Fruit fly (Drosophila melanogaster) whole organism, embryonic: ENCODE results near the gene CG43897.

ENCODE experiments used
- Ada2b ChIP-seq: fragments of 200-800 bp; sonication (Bioruptor generic); IDR thresholded peaks from 2 replicates; pipeline ENCODE4 v1.3.6; 2022; ENCODE audit warnings: missing biosample characterization, missing genetic modification characterization
- Adf1 ChIP-seq: fragments of 200-800 bp; sonication (Bioruptor generic); IDR thresholded peaks from 2 replicates; pipeline ENCODE4 v1.3.6; 2022; ENCODE audit warnings: missing biosample characterization, missing genetic modification characterization
- Blimp-1 ChIP-seq: fragments of 200-800 bp; sonication (Bioruptor generic); optimal IDR thresholded peaks from 3 replicates; lab custom pipeline; 2018; ENCODE audit warnings: missing biosample characterization, missing genetic modification characterization, mild to moderate bottlenecking, moderate library complexity, missing genetic modification reagents
- Bteb2 ChIP-seq: fragments of 200-800 bp; sonication (Bioruptor generic); optimal IDR thresholded peaks from 2 replicates; lab custom pipeline; 2016; ENCODE audit warnings: missing biosample characterization, missing genetic modification characterization
- CG10147 ChIP-seq: fragments of 200-800 bp; sonication (Bioruptor generic); optimal IDR thresholded peaks from 2 replicates; lab custom pipeline; 2019; ENCODE audit warnings: missing biosample characterization, mild to moderate bottlenecking, missing genetic modification characterization, moderate library complexity
- CG10565 ChIP-seq: fragments of 200-800 bp; sonication (Bioruptor generic); optimal IDR thresholded peaks from 3 replicates; lab custom pipeline; 2016; ENCODE audit warnings: missing biosample characterization, mild to moderate bottlenecking, missing genetic modification characterization
- CG10959 ChIP-seq: fragments of 200-800 bp; sonication (Bioruptor generic); IDR thresholded peaks from 2 replicates; pipeline ENCODE4 v1.3.6; 2022; ENCODE audit warnings: missing biosample characterization, missing genetic modification characterization
- CG10979 ChIP-seq: fragments of 200-800 bp; sonication (Bioruptor generic); optimal IDR thresholded peaks from 2 replicates; lab custom pipeline; 2018; ENCODE audit warnings: missing biosample characterization, mild to moderate bottlenecking, missing genetic modification characterization, moderate library complexity
- CG13424 ChIP-seq: fragments of 200-800 bp; sonication (Bioruptor generic); optimal IDR thresholded peaks from 2 replicates; lab custom pipeline; 2019; ENCODE audit warnings: missing biosample characterization, mild to moderate bottlenecking, missing genetic modification characterization, moderate library complexity
- CG15601 ChIP-seq: fragments of 200-800 bp; sonication (Bioruptor generic); optimal IDR thresholded peaks from 3 replicates; lab custom pipeline; 2019; ENCODE audit warnings: missing biosample characterization, mild to moderate bottlenecking, missing genetic modification characterization, moderate library complexity
- CG17829 ChIP-seq: fragments of 200-800 bp; optimal IDR thresholded peaks from 2 replicates; lab custom pipeline; 2019; ENCODE audit warnings: missing biosample characterization, mild to moderate bottlenecking, missing genetic modification characterization, moderate library complexity
- CG18764 ChIP-seq: fragments of 200-800 bp; sonication (Bioruptor generic); optimal IDR thresholded peaks from 3 replicates; lab custom pipeline; 2016; ENCODE audit warnings: missing biosample characterization, missing genetic modification characterization
- CG3065 ChIP-seq: fragments of 200-800 bp; sonication (Bioruptor generic); optimal IDR thresholded peaks from 2 replicates; lab custom pipeline; 2016; ENCODE audit warnings: missing biosample characterization, missing genetic modification characterization
- CG34422 ChIP-seq: fragments of 200-800 bp; sonication (Bioruptor generic); IDR thresholded peaks from 3 replicates; pipeline ENCODE4 v1.3.6; 2022; ENCODE audit warnings: missing biosample characterization, missing genetic modification characterization
- CG4707 ChIP-seq: fragments of 200-800 bp; sonication (Bioruptor generic); optimal IDR thresholded peaks from 2 replicates; lab custom pipeline; 2018; ENCODE audit warnings: missing biosample characterization, mild to moderate bottlenecking, missing genetic modification characterization, moderate library complexity
- CG5953 ChIP-seq: fragments of 200-800 bp; sonication (Bioruptor generic); IDR thresholded peaks from 2 replicates; pipeline ENCODE4 v1.3.6; 2022; ENCODE audit warnings: missing biosample characterization, missing genetic modification characterization
- CG6683 ChIP-seq: fragments of 200-800 bp; sonication (Bioruptor generic); optimal IDR thresholded peaks from 2 replicates; lab custom pipeline; 2017; ENCODE audit warnings: missing biosample characterization, mild to moderate bottlenecking, missing genetic modification characterization, missing genetic modification reagents
- CG6854 ChIP-seq: fragments of 200-800 bp; sonication (Bioruptor generic); optimal IDR thresholded peaks from 3 replicates; lab custom pipeline; 2017; ENCODE audit warnings: missing biosample characterization, mild to moderate bottlenecking, missing genetic modification characterization
- CG7786 ChIP-seq: fragments of 200-800 bp; sonication (Bioruptor generic); optimal IDR thresholded peaks from 2 replicates; lab custom pipeline; 2016; ENCODE audit warnings: missing biosample characterization, missing genetic modification characterization
- CG7963 ChIP-seq: fragments of 200-800 bp; sonication (Bioruptor generic); IDR thresholded peaks from 3 replicates; pipeline ENCODE4 v1.3.6; 2022; ENCODE audit warnings: missing biosample characterization, missing genetic modification characterization; ENCODE audit not compliant: partially characterized antibody
- CG8281 ChIP-seq: fragments of 200-800 bp; sonication (Bioruptor generic); optimal IDR thresholded peaks from 2 replicates; lab custom pipeline; 2018; ENCODE audit warnings: missing biosample characterization, mild to moderate bottlenecking, missing genetic modification characterization, moderate library complexity
- CG9817 ChIP-seq: fragments of 200-800 bp; sonication (Bioruptor generic); optimal IDR thresholded peaks from 2 replicates; lab custom pipeline; 2018; ENCODE audit warnings: missing biosample characterization, mild to moderate bottlenecking, missing genetic modification characterization, moderate library complexity
- CHES-1-like ChIP-seq: fragments of 200-800 bp; sonication (Bioruptor generic); optimal IDR thresholded peaks from 2 replicates; lab custom pipeline; 2016; ENCODE audit warnings: missing biosample characterization, missing genetic modification characterization
- CTCF ChIP-seq: fragments of 200-800 bp; sonication (Bioruptor generic); optimal IDR thresholded peaks from 2 replicates; lab custom pipeline; 2017; ENCODE audit warnings: missing biosample characterization, mild to moderate bottlenecking, missing genetic modification characterization, moderate library complexity
- Fer2 ChIP-seq: fragments of 200-800 bp; sonication (Bioruptor generic); optimal IDR thresholded peaks from 2 replicates; lab custom pipeline; 2018; ENCODE audit warnings: missing biosample characterization, mild to moderate bottlenecking, missing genetic modification characterization, moderate library complexity
- GATAe ChIP-seq: fragments of 200-800 bp; sonication (Bioruptor generic); conservative IDR thresholded peaks from 2 replicates; pipeline ENCODE4 v1.3.6; 2022; ENCODE audit warnings: missing biosample characterization, missing genetic modification characterization
- H15 ChIP-seq: fragments of 200-800 bp; sonication (Bioruptor generic); IDR thresholded peaks from 3 replicates; pipeline ENCODE4 v1.3.6; 2022; ENCODE audit warnings: missing biosample characterization, missing genetic modification characterization
- HLH3B ChIP-seq: fragments of 200-800 bp; sonication (Bioruptor generic); IDR thresholded peaks from 2 replicates; pipeline ENCODE4 v1.3.6; 2022; ENCODE audit warnings: missing biosample characterization, missing genetic modification characterization
- HmgD ChIP-seq: fragments of 200-800 bp; sonication (Bioruptor generic); optimal IDR thresholded peaks from 3 replicates; lab custom pipeline; 2016; ENCODE audit warnings: missing biosample characterization, missing genetic modification characterization
- Hr78 ChIP-seq, 2 experiments: fragments of 200-800 bp in 1 of 2; fragments of >200 bp in 1 of 2; sonication (Bioruptor generic) in 1 of 2; optimal IDR thresholded peaks; 2 replicates each; lab custom pipeline; 2017 to 2019; ENCODE audit warnings: missing biosample characterization in 2 of 2, missing genetic modification characterization in 2 of 2, mild to moderate bottlenecking in 1 of 2, moderate library complexity in 1 of 2
- MBD-R2 ChIP-seq: fragments of 200-800 bp; sonication (Bioruptor generic); IDR thresholded peaks from 2 replicates; pipeline ENCODE4 v1.3.6; 2022; ENCODE audit warnings: missing biosample characterization, missing genetic modification characterization
- Mes4 ChIP-seq: fragments of 200-800 bp; sonication (Bioruptor generic); optimal IDR thresholded peaks from 2 replicates; lab custom pipeline; 2016; ENCODE audit warnings: missing biosample characterization, missing genetic modification characterization
- Spps ChIP-seq: fragments of 200-800 bp; sonication (Bioruptor generic); optimal IDR thresholded peaks from 2 replicates; lab custom pipeline; 2018; ENCODE audit warnings: missing biosample characterization, mild to moderate bottlenecking, missing genetic modification characterization
- Sry-δ ChIP-seq: fragments of 200-800 bp; sonication (Bioruptor generic); optimal IDR thresholded peaks from 2 replicates; lab custom pipeline; 2016; ENCODE audit warnings: missing biosample characterization, missing genetic modification characterization
- Tbp ChIP-seq: fragments of >200 bp; optimal IDR thresholded peaks from 2 replicates; lab custom pipeline; 2018; ENCODE audit warnings: missing biosample characterization, missing genetic modification characterization
- al ChIP-seq: fragments of 200-800 bp; sonication (Bioruptor generic); IDR thresholded peaks from 2 replicates; pipeline ENCODE4 v1.3.6; 2022; ENCODE audit warnings: missing biosample characterization, missing genetic modification characterization
- br ChIP-seq: fragments of >200 bp; optimal IDR thresholded peaks from 2 replicates; lab custom pipeline; 2017
- chn ChIP-seq: fragments of 200-800 bp; sonication (Bioruptor generic); optimal IDR thresholded peaks from 2 replicates; lab custom pipeline; 2016; ENCODE audit warnings: missing biosample characterization, missing genetic modification characterization
- dan ChIP-seq: fragments of 200-800 bp; sonication (Bioruptor generic); IDR thresholded peaks from 2 replicates; pipeline ENCODE4 v1.3.6; 2022; ENCODE audit warnings: missing biosample characterization, missing genetic modification characterization
- dmrt11E ChIP-seq: fragments of 200-800 bp; sonication (Bioruptor generic); optimal IDR thresholded peaks from 3 replicates; lab custom pipeline; 2018; ENCODE audit warnings: missing biosample characterization, mild to moderate bottlenecking, missing genetic modification characterization, moderate library complexity
- grn ChIP-seq: fragments of 200-800 bp; sonication (Bioruptor generic); optimal IDR thresholded peaks from 3 replicates; lab custom pipeline; 2017; ENCODE audit warnings: missing biosample characterization, missing genetic modification characterization
- gt ChIP-seq: fragments of 200-800 bp; sonication (Bioruptor generic); IDR thresholded peaks from 2 replicates; pipeline ENCODE4 v1.3.6; 2022; ENCODE audit warnings: missing biosample characterization, missing genetic modification characterization
- ham ChIP-seq: fragments of 200-800 bp; sonication (Bioruptor generic); IDR thresholded peaks from 2 replicates; pipeline ENCODE4 v1.3.6; 2022; ENCODE audit warnings: missing biosample characterization, missing genetic modification characterization
- hth ChIP-seq: fragments of >200 bp; optimal IDR thresholded peaks from 2 replicates; lab custom pipeline; 2017; ENCODE audit warnings: inconsistent platforms
- lmd ChIP-seq: fragments of 200-800 bp; sonication (Bioruptor generic); IDR thresholded peaks from 2 replicates; pipeline ENCODE4 v1.3.6; 2022; ENCODE audit warnings: missing biosample characterization, missing genetic modification characterization
- pfk ChIP-seq: fragments of 200-800 bp; sonication (Bioruptor generic); optimal IDR thresholded peaks from 2 replicates; lab custom pipeline; 2018; ENCODE audit warnings: missing biosample characterization, mild to moderate bottlenecking, missing genetic modification characterization, moderate library complexity
- sc ChIP-seq, 3 experiments: fragments of >200 bp in 2 of 3; fragments of 200-800 bp in 1 of 3; sonication (Bioruptor generic) in 1 of 3; optimal IDR thresholded peaks; 2 replicates in 2 of 3; 3 replicates in 1 of 3; lab custom pipeline; 2017; ENCODE audit warnings: mild to moderate bottlenecking in 1 of 3, missing biosample characterization in 1 of 3, missing genetic modification characterization in 1 of 3, missing genetic modification reagents in 1 of 3
- scrt ChIP-seq: fragments of 200-800 bp; sonication (Bioruptor generic); optimal IDR thresholded peaks from 2 replicates; lab custom pipeline; 2018; ENCODE audit warnings: missing biosample characterization, mild to moderate bottlenecking, missing genetic modification characterization, moderate library complexity
- unc-4 ChIP-seq: fragments of 200-800 bp; sonication (Bioruptor generic); IDR thresholded peaks from 2 replicates; pipeline ENCODE4 v1.3.6; 2022; ENCODE audit warnings: missing biosample characterization, missing genetic modification characterization; ENCODE audit not compliant: partially characterized antibody

CG43897 gene

DNA sequence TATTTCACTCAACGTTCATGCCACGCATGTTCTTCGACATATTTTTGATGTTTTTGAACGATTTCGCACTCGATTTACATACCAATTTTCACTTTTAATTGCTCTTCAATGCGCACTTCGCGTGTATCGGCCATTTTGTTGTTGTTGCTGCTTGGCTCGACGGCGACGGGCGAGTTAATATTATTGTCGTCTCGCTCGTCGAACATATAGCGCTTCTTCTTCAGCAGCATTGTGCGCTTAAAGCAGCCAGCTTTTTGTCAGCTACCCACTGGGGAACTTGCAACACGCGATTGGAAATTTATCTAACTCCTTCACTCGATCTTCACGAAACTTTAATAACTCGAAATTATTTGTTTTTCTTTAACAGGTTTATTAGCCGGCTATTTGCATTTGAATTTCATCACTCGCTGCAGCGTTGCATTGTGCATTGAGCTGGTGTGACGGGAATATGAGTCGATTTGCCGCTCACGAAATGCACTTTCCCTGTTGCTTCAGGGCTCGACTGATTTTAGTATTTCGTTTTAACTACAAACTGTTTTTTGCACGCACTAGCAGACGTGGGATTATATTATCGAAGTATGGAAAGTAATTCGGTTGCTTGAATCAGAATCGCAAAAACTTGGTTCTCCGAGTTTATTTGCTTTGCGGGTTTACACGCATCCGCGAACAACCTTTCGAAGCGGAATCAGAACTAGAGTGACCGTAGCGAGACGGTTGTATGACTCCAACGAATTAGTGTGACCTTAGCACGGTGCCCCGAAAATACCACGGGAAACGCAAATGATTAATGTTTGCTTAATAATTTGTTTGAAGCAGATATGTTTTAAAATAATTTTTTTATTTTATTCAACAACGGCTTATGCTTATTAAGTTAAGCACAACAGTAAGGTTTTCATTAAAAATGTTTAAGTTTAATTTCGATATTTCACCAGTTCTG is 41.2 kb downstream of the CG43897 start, which contains the start of gene RasGAP1 (continued):
- no peak for TF ChIP-seq CG10565
- no peak for TF ChIP-seq Spps
- TF ChIP-seq unc-4 (GFP tag; lab: Robert Waterston, UW) = peak; percentile 71
- TF ChIP-seq lmd (GFP tag; lab: Robert Waterston, UW) = no peak
- TF ChIP-seq CG7786 (GFP tag; lab: Kevin White, UChicago) = no peak
- no peak for TF ChIP-seq ham
- TF ChIP-seq CG7963 (GFP tag; lab: Robert Waterston, UW) = 0 out of 3 replicates have a peak, but pooled peaks have one; percentile 33
- no peak for TF ChIP-seq CG8281 (tag; lab: Kevin White, UChicago)
- TF ChIP-seq CG5953 (GFP tag; lab: Robert Waterston, UW) = no peak
- no peak for TF ChIP-seq CG4707 (GFP tag; lab: Kevin White, UChicago)
- peak; percentile 5 for TF ChIP-seq CTCF (GFP tag; lab: Kevin White, UChicago)
- no peak for TF ChIP-seq CG17829 (tag; lab: Kevin White, UChicago)
- no peak for TF ChIP-seq CG18764 (GFP tag; lab: Kevin White, UChicago)
- TF ChIP-seq HmgD (GFP tag; lab: Kevin White, UChicago) = peak; percentile 84
- no peak for TF ChIP-seq Mes4 (GFP tag; lab: Kevin White, UChicago)
- TF ChIP-seq gt = no peak
- TF ChIP-seq Ada2b = no peak
- no peak for TF ChIP-seq pfk (GFP tag; lab: Kevin White, UChicago)
- TF ChIP-seq GATAe (GFP tag; lab: Robert Waterston, UW) = no peak
- TF ChIP-seq Sry-δ (GFP tag; lab: Kevin White, UChicago) = peak; percentile 36
- TF ChIP-seq dmrt11E (tag; lab: Kevin White, UChicago) = no peak
- no peak for TF ChIP-seq CG3065 (GFP tag; lab: Kevin White, UChicago)
- peak; percentile 72 for TF ChIP-seq CG34422 (GFP tag; lab: Robert Waterston, UW)
- TF ChIP-seq CG15601 (tag; lab: Kevin White, UChicago) = no peak
- peak; percentile 24; the same call in 1 of the 2 replicates for TF ChIP-seq MBD-R2 (GFP tag; lab: Robert Waterston, UW)
- no peak for TF ChIP-seq CG10147
- peak; percentile 36 for TF ChIP-seq chn
- TF ChIP-seq Tbp (GFP tag; lab: Kevin White, UChicago) = no peak
- TF ChIP-seq H15 (GFP tag; lab: Robert Waterston, UW) = no peak
- TF ChIP-seq Adf1 (GFP tag; lab: Robert Waterston, UW) = peak; percentile 44
- TF ChIP-seq sc (optimal IDR thresholded peaks at IDR 0.05; lab: Kevin White, UChicago) = no peak
- no peak for TF ChIP-seq sc (GFP tag; optimal IDR thresholded peaks at IDR 0.05; lab: Kevin White, UChicago)
- peak; percentile 24 for TF ChIP-seq Blimp-1 (GFP tag; lab: Kevin White, UChicago)
- TF ChIP-seq scrt (GFP tag; lab: Kevin White, UChicago) = peak; percentile 87
- no peak for TF ChIP-seq CG10959 (GFP tag; lab: Robert Waterston, UW)
- TF ChIP-seq hth (lab: Kevin White, UChicago) = no peak
- TF ChIP-seq Bteb2 (GFP tag; lab: Kevin White, UChicago) = no peak
- TF ChIP-seq Fer2 (tag; lab: Kevin White, UChicago) = no peak
- TF ChIP-seq CHES-1-like = peak; percentile 50
- TF ChIP-seq grn (GFP tag; lab: Kevin White, UChicago) = no peak
- no peak for TF ChIP-seq CG13424 (tag; lab: Kevin White, UChicago)
- no peak for TF ChIP-seq Hr78 (GFP tag; optimal IDR thresholded peaks at IDR 0.05; lab: Kevin White, UChicago)
- TF ChIP-seq CG6854 (GFP tag; lab: Kevin White, UChicago) = no peak
- peak; percentile 9 for TF ChIP-seq CG9817 (tag; lab: Kevin White, UChicago)
- no peak for TF ChIP-seq al
- TF ChIP-seq HLH3B = 0 out of 2 replicates have a peak, but pooled peaks have one; percentile 6
- no peak for TF ChIP-seq dan (GFP tag; lab: Robert Waterston, UW)
- TF ChIP-seq CG6683 (GFP tag; lab: Kevin White, UChicago) = no peak
- TF ChIP-seq br (lab: Kevin White, UChicago) = no peak
- no peak for TF ChIP-seq CG10979
